Worm (Caenorhabditis elegans) whole organism, L3 larva: ENCODE measurements around the gene clec-149.

Experiments
- R02D3.7 ChIP-seq: fragments of 150-350 bp; optimal IDR thresholded peaks from 2 replicates; lab custom pipeline; 2014; ENCODE audit warnings: missing biosample characterization, missing genetic modification characterization
- ZK546.5 ChIP-seq: sonication (generic microtip); optimal IDR thresholded peaks from 2 replicates; lab custom pipeline; 2017; ENCODE audit warnings: missing biosample characterization, missing genetic modification characterization
- aly-2 ChIP-seq: fragments of 150-350 bp; optimal IDR thresholded peaks from 2 replicates; lab custom pipeline; 2014; ENCODE audit warnings: missing biosample characterization, missing genetic modification characterization
- ama-1 ChIP-seq: fragments of 150-350 bp; optimal IDR thresholded peaks from 2 replicates; lab custom pipeline; 2018
- ceh-16 ChIP-seq: sonication (generic microtip); optimal IDR thresholded peaks from 2 replicates; lab custom pipeline; 2017; ENCODE audit warnings: missing biosample characterization, missing genetic modification characterization
- ceh-28 ChIP-seq: fragments of 150-350 bp; optimal IDR thresholded peaks from 2 replicates; lab custom pipeline; 2014; ENCODE audit warnings: missing biosample characterization, missing genetic modification reagents, missing genetic modification characterization
- ceh-82 ChIP-seq: fragments of 150-350 bp; optimal IDR thresholded peaks from 2 replicates; lab custom pipeline; 2014; ENCODE audit warnings: missing biosample characterization, missing genetic modification characterization
- ceh-9 ChIP-seq: sonication (generic microtip); optimal IDR thresholded peaks from 2 replicates; lab custom pipeline; 2018; ENCODE audit warnings: missing biosample characterization, missing genetic modification characterization
- daf-12 ChIP-seq: fragments of 150-350 bp; optimal IDR thresholded peaks from 2 replicates; lab custom pipeline; 2014; ENCODE audit warnings: missing biosample characterization, missing genetic modification reagents, missing genetic modification characterization
- egl-27 ChIP-seq: sonication (generic microtip); optimal IDR thresholded peaks from 4 replicates; lab custom pipeline; 2017; ENCODE audit warnings: missing biosample characterization, missing genetic modification reagents, missing genetic modification characterization
- elt-1 ChIP-seq: fragments of 150-350 bp; optimal IDR thresholded peaks from 2 replicates; lab custom pipeline; 2014; ENCODE audit warnings: missing biosample characterization, missing genetic modification characterization
- elt-2 ChIP-seq: sonication (generic microtip); optimal IDR thresholded peaks from 2 replicates; lab custom pipeline; 2016; ENCODE audit warnings: missing genetic modification reagents, mild to moderate bottlenecking, missing genetic modification characterization, missing compliant biosample characterization
- elt-3 ChIP-seq, 3 experiments: fragments of 150-350 bp in 1 of 3; sonication (generic microtip) in 2 of 3; optimal IDR thresholded peaks; 2 replicates in 2 of 3; 4 replicates in 1 of 3; lab custom pipeline; 2014 to 2017; ENCODE audit warnings: missing biosample characterization in 3 of 3, missing genetic modification characterization in 3 of 3
- fkh-10 ChIP-seq: sonication (generic microtip); optimal IDR thresholded peaks from 2 replicates; lab custom pipeline; 2017; ENCODE audit warnings: missing biosample characterization, missing genetic modification reagents, missing genetic modification characterization
- fos-1 ChIP-seq: fragments of 150-350 bp; optimal IDR thresholded peaks from 2 replicates; lab custom pipeline; 2014; ENCODE audit warnings: missing biosample characterization, missing genetic modification characterization
- hmg-11 ChIP-seq: sonication (generic microtip); optimal IDR thresholded peaks from 2 replicates; lab custom pipeline; 2016; ENCODE audit warnings: missing genetic modification characterization, missing compliant biosample characterization
- jun-1 ChIP-seq: fragments of 150-350 bp; optimal IDR thresholded peaks from 2 replicates; lab custom pipeline; 2014; ENCODE audit warnings: missing biosample characterization, missing genetic modification reagents, missing genetic modification characterization
- lin-15B ChIP-seq: fragments of 150-350 bp; optimal IDR thresholded peaks from 2 replicates; lab custom pipeline; 2014; ENCODE audit warnings: missing biosample characterization, missing genetic modification characterization
- lin-39 ChIP-seq: fragments of 150-350 bp; optimal IDR thresholded peaks from 2 replicates; lab custom pipeline; 2018; ENCODE audit warnings: missing biosample characterization, missing genetic modification reagents, missing genetic modification characterization
- lsy-12 ChIP-seq: sonication (generic microtip); optimal IDR thresholded peaks from 2 replicates; lab custom pipeline; 2016; ENCODE audit warnings: mild to moderate bottlenecking, missing genetic modification characterization, missing compliant biosample characterization
- mdl-1 ChIP-seq: fragments of 150-350 bp; optimal IDR thresholded peaks from 2 replicates; lab custom pipeline; 2014; ENCODE audit warnings: missing biosample characterization, missing genetic modification characterization
- mml-1 ChIP-seq: fragments of 150-350 bp; sonication (generic microtip); optimal IDR thresholded peaks from 3 replicates; lab custom pipeline; 2014; ENCODE audit warnings: missing biosample characterization, missing genetic modification characterization
- nfya-1 ChIP-seq: sonication (generic microtip); optimal IDR thresholded peaks from 2 replicates; lab custom pipeline; 2017; ENCODE audit warnings: missing genetic modification characterization, mild to moderate bottlenecking, missing compliant biosample characterization, antibody characterized with exemption, moderate library complexity; ENCODE audit not compliant: insufficient read depth
- nhr-11 ChIP-seq: fragments of 150-350 bp; optimal IDR thresholded peaks from 2 replicates; lab custom pipeline; 2014; ENCODE audit warnings: missing biosample characterization, missing genetic modification characterization
- nhr-25 ChIP-seq: sonication (generic microtip); optimal IDR thresholded peaks from 2 replicates; lab custom pipeline; 2017; ENCODE audit warnings: missing biosample characterization, missing genetic modification characterization
- nhr-43 ChIP-seq: sonication (generic microtip); optimal IDR thresholded peaks from 2 replicates; lab custom pipeline; 2016; ENCODE audit warnings: mild to moderate bottlenecking, missing genetic modification characterization, missing compliant biosample characterization; ENCODE audit not compliant: poor library complexity, severe bottlenecking
- nhr-67 ChIP-seq: fragments of 150-350 bp; optimal IDR thresholded peaks from 2 replicates; lab custom pipeline; 2014; ENCODE audit warnings: missing biosample characterization, missing genetic modification characterization
- nhr-76 ChIP-seq: fragments of 150-350 bp; sonication (generic microtip); optimal IDR thresholded peaks from 5 replicates; lab custom pipeline; 2014; ENCODE audit warnings: missing biosample characterization, missing genetic modification characterization
- nhr-77 ChIP-seq: fragments of 150-350 bp; optimal IDR thresholded peaks from 2 replicates; lab custom pipeline; 2014; ENCODE audit warnings: missing biosample characterization, missing genetic modification characterization
- pha-4 ChIP-seq: fragments of 150-350 bp; optimal IDR thresholded peaks from 2 replicates; lab custom pipeline; 2014; ENCODE audit warnings: missing biosample characterization, missing genetic modification reagents, missing genetic modification characterization
- pqm-1 ChIP-seq: fragments of 150-350 bp; optimal IDR thresholded peaks from 2 replicates; lab custom pipeline; 2017; ENCODE audit warnings: missing biosample characterization, missing genetic modification characterization, inconsistent platforms
- sea-2 ChIP-seq: fragments of 150-350 bp; sonication (generic microtip); optimal IDR thresholded peaks from 4 replicates; lab custom pipeline; 2014; ENCODE audit warnings: missing biosample characterization, missing genetic modification reagents, missing genetic modification characterization
- skn-1 ChIP-seq: fragments of 150-350 bp; optimal IDR thresholded peaks from 2 replicates; lab custom pipeline; 2014; ENCODE audit warnings: missing biosample characterization, missing genetic modification characterization
- snpc-4 ChIP-seq: fragments of 150-350 bp; optimal IDR thresholded peaks from 2 replicates; lab custom pipeline; 2014; ENCODE audit warnings: missing biosample characterization, missing genetic modification characterization
- tbx-2 ChIP-seq: sonication (generic microtip); optimal IDR thresholded peaks from 2 replicates; lab custom pipeline; 2016; ENCODE audit warnings: mild to moderate bottlenecking, missing genetic modification characterization, missing compliant biosample characterization
- unc-39 ChIP-seq: sonication (generic microtip); optimal IDR thresholded peaks from 4 replicates; lab custom pipeline; 2017; ENCODE audit warnings: missing biosample characterization, missing genetic modification characterization
- unc-62 ChIP-seq: fragments of 150-350 bp; sonication (generic microtip); optimal IDR thresholded peaks from 4 replicates; lab custom pipeline; 2014; ENCODE audit warnings: missing biosample characterization, missing genetic modification reagents, missing genetic modification characterization
- zag-1 ChIP-seq: fragments of 150-350 bp; optimal IDR thresholded peaks from 2 replicates; lab custom pipeline; 2014; ENCODE audit warnings: missing biosample characterization, missing genetic modification characterization
- ztf-11 ChIP-seq: fragments of 150-350 bp; optimal IDR thresholded peaks from 2 replicates; lab custom pipeline; 2014; ENCODE audit warnings: missing biosample characterization, missing genetic modification characterization
- ztf-4 ChIP-seq: fragments of 150-350 bp; optimal IDR thresholded peaks from 2 replicates; lab custom pipeline; 2014; ENCODE audit warnings: missing biosample characterization, missing genetic modification characterization

clec-149 gene

ce11 chrIII:833711-834442 lies 10.9 kb downstream of the clec-149 start (continued):
- no peak for TF ChIP-seq ZK546.5 (tag; lab: Kevin White, UChicago)
- TF ChIP-seq ceh-28 (tag; lab: Kevin White, UChicago) = peak; percentile 93

- no peak for TF ChIP-seq ZK546.5 (tag; lab: Kevin White, UChicago)
- TF ChIP-seq mml-1 (tag; lab: Kevin White, UChicago) = no peak
- TF ChIP-seq nhr-11 (tag; lab: Kevin White, UChicago) = no peak
- no peak for TF ChIP-seq pqm-1 (tag; lab: Kevin White, UChicago)
- TF ChIP-seq nhr-67 (tag; lab: Kevin White, UChicago) = no peak
- no peak for TF ChIP-seq nfya-1
- TF ChIP-seq pha-4 (tag; lab: Kevin White, UChicago) = no peak
- TF ChIP-seq daf-12 (tag; lab: Kevin White, UChicago) = no peak
- no peak for TF ChIP-seq unc-39 (tag; lab: Kevin White, UChicago)
These were observed 11.4 kb downstream of the clec-149 start for ce11 chrIII:834443-834815.

DNA sequence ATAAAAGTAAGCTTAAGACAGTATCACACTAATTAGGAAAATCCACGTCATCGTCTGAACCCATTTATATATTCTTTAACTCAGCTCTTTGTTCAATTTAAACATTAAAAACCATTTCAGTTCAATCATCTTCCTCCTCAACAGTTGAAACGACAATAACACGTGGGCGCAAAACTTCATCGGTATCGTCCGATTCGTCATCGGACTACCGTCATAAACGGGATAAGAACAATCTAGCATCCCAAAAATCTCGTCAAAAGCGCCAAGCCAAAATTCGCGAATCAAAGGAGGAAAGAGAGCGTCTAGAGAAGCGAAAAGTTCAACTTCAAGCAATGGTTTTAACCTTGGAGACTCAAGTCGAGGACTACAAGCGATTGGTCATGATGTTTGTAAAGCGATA lies 12.2 kb downstream of the clec-149 start:
- TF ChIP-seq nhr-25 (tag; lab: Kevin White, UChicago) (peak; percentile 30), fkh-10 (GFP tag; lab: Kevin White, UChicago) (no peak), nhr-43 (tag; lab: Kevin White, UChicago) (peak; percentile 45), ama-1 (lab: Kevin White, UChicago) (peak; percentile 60), ceh-82 (no peak)

DNA sequence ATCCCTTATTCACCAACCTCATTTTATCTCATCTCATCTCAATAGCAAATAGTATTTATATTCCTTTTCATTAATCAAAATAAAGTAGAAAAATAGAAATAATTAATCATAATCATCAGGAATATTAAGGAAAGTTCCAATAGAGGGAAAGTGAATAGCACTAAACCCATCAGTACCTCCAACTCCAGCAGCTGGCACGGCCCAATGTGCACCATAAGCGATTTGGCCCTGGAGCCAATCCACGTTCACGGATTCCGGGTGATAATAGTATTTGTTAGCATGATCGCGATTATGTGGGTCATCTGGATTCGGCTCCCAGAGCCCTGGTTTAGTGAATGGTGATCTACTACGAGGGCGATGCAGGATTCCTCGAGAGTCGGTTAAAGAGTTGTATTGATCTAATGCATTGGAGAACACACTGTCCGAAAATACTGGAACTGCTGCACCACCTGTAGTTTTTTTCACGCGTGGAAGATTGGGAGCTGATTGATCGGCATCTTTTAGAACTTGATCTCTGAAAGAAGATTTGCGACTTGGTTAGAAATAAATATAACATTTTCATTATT lies 12.8 kb downstream of the clec-149 start:
- TF ChIP-seq unc-39 (tag; lab: Kevin White, UChicago) (peak; percentile 43), zag-1 (peak; percentile 42), jun-1 (tag; lab: Kevin White, UChicago) (peak; percentile 61), R02D3.7 (tag; lab: Kevin White, UChicago) (peak; percentile 26), pha-4 (tag; lab: Kevin White, UChicago) (peak; percentile 47), ceh-28 (tag; lab: Kevin White, UChicago) (peak; percentile 71), mdl-1 (tag; lab: Kevin White, UChicago) (peak; percentile 7), nhr-76 (peak; percentile 47), ZK546.5 (tag; lab: Kevin White, UChicago) (peak; percentile 45), skn-1 (tag; lab: Kevin White, UChicago) (peak; percentile 47), ztf-4 (tag; lab: Kevin White, UChicago) (peak; percentile 84), elt-2 (tag; lab: Kevin White, UChicago) (peak; percentile 61), nhr-77 (tag; lab: Kevin White, UChicago) (peak; percentile 64), lin-15B (tag; lab: Kevin White, UChicago) (no peak), ceh-9 (tag; lab: Kevin White, UChicago) (no peak), snpc-4 (tag; lab: Kevin White, UChicago) (no peak), elt-3 (tag; optimal IDR thresholded peaks at IDR 0.05; lab: Kevin White, UChicago) (peak in 2 of 3 experiments; percentile 32 to 38), unc-62 (GFP tag; lab: Kevin White, UChicago) (peak; percentile 31), nhr-11 (tag; lab: Kevin White, UChicago) (no peak), tbx-2 (tag; lab: Kevin White, UChicago) (peak; percentile 70), fkh-10 (GFP tag; lab: Kevin White, UChicago) (no peak), daf-12 (tag; lab: Kevin White, UChicago) (no peak), fos-1 (peak; percentile 84), sea-2 (GFP tag; lab: Kevin White, UChicago) (no peak), nfya-1 (peak; percentile 38), elt-1 (tag; lab: Kevin White, UChicago) (peak; percentile 61), ztf-11 (tag; lab: Kevin White, UChicago) (no peak), lin-39 (tag; lab: Kevin White, UChicago) (peak; percentile 20), egl-27 (tag; lab: Kevin White, UChicago) (no peak), ceh-82 (peak; percentile 7), hmg-11 (tag; lab: Kevin White, UChicago) (peak; percentile 42), aly-2 (tag; lab: Kevin White, UChicago) (peak; percentile 85), ama-1 (lab: Kevin White, UChicago) (peak; percentile 98), ceh-16 (tag; lab: Kevin White, UChicago) (no peak), lsy-12 (tag; lab: Kevin White, UChicago) (peak; percentile 97), nhr-25 (tag; lab: Kevin White, UChicago) (peak; percentile 62), nhr-43 (tag; lab: Kevin White, UChicago) (peak; percentile 92)
- TF ChIP-seq, all 47 proteins: peak for 27
